Worm (Caenorhabditis elegans) whole organism, L3 larva: Measurements from ENCODE around the gene mig-22.

ENCODE experiments used
- elt-1 ChIP-seq: fragments of 150-350 bp; optimal IDR thresholded peaks from 2 replicates; lab custom pipeline; 2014; ENCODE audit warnings: missing biosample characterization, missing genetic modification characterization
- eor-1 ChIP-seq, 2 experiments: fragments of 150-350 bp; optimal IDR thresholded peaks; 2 replicates each; lab custom pipeline; 2014 to 2018; ENCODE audit warnings: missing biosample characterization in 2 of 2, missing genetic modification characterization in 2 of 2
- nfya-1 ChIP-seq: sonication (generic microtip); optimal IDR thresholded peaks from 2 replicates; lab custom pipeline; 2017; ENCODE audit warnings: missing genetic modification characterization, mild to moderate bottlenecking, missing compliant biosample characterization, antibody characterized with exemption, moderate library complexity; ENCODE audit not compliant: insufficient read depth
- nhr-28 ChIP-seq: fragments of 150-350 bp; optimal IDR thresholded peaks from 2 replicates; lab custom pipeline; 2014; ENCODE audit warnings: missing biosample characterization, missing genetic modification characterization
- nhr-76 ChIP-seq: fragments of 150-350 bp; sonication (generic microtip); optimal IDR thresholded peaks from 5 replicates; lab custom pipeline; 2014; ENCODE audit warnings: missing biosample characterization, missing genetic modification characterization
- nhr-77 ChIP-seq: fragments of 150-350 bp; optimal IDR thresholded peaks from 2 replicates; lab custom pipeline; 2014; ENCODE audit warnings: missing biosample characterization, missing genetic modification characterization
- pqm-1 ChIP-seq: fragments of 150-350 bp; optimal IDR thresholded peaks from 2 replicates; lab custom pipeline; 2017; ENCODE audit warnings: missing biosample characterization, missing genetic modification characterization, inconsistent platforms
- ztf-11 ChIP-seq: fragments of 150-350 bp; optimal IDR thresholded peaks from 2 replicates; lab custom pipeline; 2014; ENCODE audit warnings: missing biosample characterization, missing genetic modification characterization

DNA sequence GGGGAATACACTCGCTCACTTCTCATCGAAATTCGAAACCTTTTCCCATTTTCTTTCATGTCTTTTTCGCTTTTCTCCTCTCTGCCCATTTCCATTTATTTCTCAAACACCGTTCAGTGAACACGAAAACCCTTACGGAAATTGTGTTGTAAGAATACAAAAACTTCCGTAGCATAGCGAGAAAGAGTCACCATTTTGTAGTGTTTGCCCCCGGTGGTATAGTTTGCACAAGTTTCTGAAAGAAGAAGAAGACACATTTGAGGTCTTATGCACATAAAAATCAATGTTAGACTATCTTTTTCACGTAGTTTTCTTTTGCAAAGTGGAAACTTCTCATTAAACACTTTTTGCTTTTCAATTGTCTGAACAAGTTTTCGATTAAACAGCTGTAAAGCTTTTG is 48.0 kb downstream of the mig-22 start:
- no peak for TF ChIP-seq nfya-1
- TF ChIP-seq nhr-77 (tag; lab: Kevin White, UChicago): no peak
- TF ChIP-seq nhr-76: no peak
- no peak for TF ChIP-seq ztf-11 (tag; lab: Kevin White, UChicago)
- no peak for TF ChIP-seq pqm-1 (tag; lab: Kevin White, UChicago)
- no peak for TF ChIP-seq eor-1 (tag; optimal IDR thresholded peaks at IDR 0.05; lab: Kevin White, UChicago)
- TF ChIP-seq elt-1 (tag; lab: Kevin White, UChicago): no peak
- TF ChIP-seq nhr-28 (tag; lab: Kevin White, UChicago): no peak
